Worm (Caenorhabditis elegans): ENCODE data around the gene K08D8.5.
A peak's percentile ranks its signal among the peaks of the same experiment; 100 is the strongest.

Gene K08D8.5

ce11 chrIV:12911990-12912389 lies at the start of gene K08D8.5:
TSS of gene K08D8.5 (minus strand) at chrIV:12912129.
- TF ChIP-seq lin-39 (tag; optimal IDR thresholded peaks at IDR 0.05) (no peak), fos-1 (tag; optimal IDR thresholded peaks at IDR 0.05) (peak; percentile 79), ceh-82 (tag; optimal IDR thresholded peaks at IDR 0.05) (no peak), sma-9 (GFP tag; optimal IDR thresholded peaks at IDR 0.05) (peak; percentile 51), sma-9 (tag; optimal IDR thresholded peaks at IDR 0.05) (no peak), nhr-6 (tag; optimal IDR thresholded peaks at IDR 0.05) (no peak), unc-62 (GFP tag; optimal IDR thresholded peaks at IDR 0.05) (no peak), nhr-21 (tag; optimal IDR thresholded peaks at IDR 0.05) (no peak)

ce11 chrIV:12960136-12960535 lies 48.2 kb upstream of the K08D8.5 start, which contains the start of gene F55G11.7:
TSS of gene F55G11.7 (plus strand) at chrIV:12960436.
- TF ChIP-seq unc-62 (GFP tag; optimal IDR thresholded peaks at IDR 0.05), result no peak
- no peak for TF ChIP-seq sma-3 (GFP tag; optimal IDR thresholded peaks at IDR 0.05)

- TF ChIP-seq peb-1 (tag; optimal IDR thresholded peaks at IDR 0.05), result no peak
- no peak for TF ChIP-seq elt-1 (tag; optimal IDR thresholded peaks at IDR 0.05)
- TF ChIP-seq nhr-11 (tag; optimal IDR thresholded peaks at IDR 0.05), result no peak
- no peak for TF ChIP-seq nhr-77 (tag; optimal IDR thresholded peaks at IDR 0.05)
- TF ChIP-seq ztf-4 (tag; optimal IDR thresholded peaks at IDR 0.05), result no peak
- TF ChIP-seq lsy-2 (tag; optimal IDR thresholded peaks at IDR 0.05), result no peak
- TF ChIP-seq skn-1 (tag; optimal IDR thresholded peaks at IDR 0.05), result no peak
- no peak for TF ChIP-seq crh-2 (tag; optimal IDR thresholded peaks at IDR 0.05)
- TF ChIP-seq gmeb-1 (tag; optimal IDR thresholded peaks at IDR 0.05), result no peak
- no peak for TF ChIP-seq sma-9 (GFP tag; optimal IDR thresholded peaks at IDR 0.05)
- no peak for TF ChIP-seq sma-9 (tag; optimal IDR thresholded peaks at IDR 0.05)
- TF ChIP-seq C34F6.9 (tag; optimal IDR thresholded peaks at IDR 0.05), result no peak
- TF ChIP-seq nhr-21 (tag; optimal IDR thresholded peaks at IDR 0.05), result no peak
- TF ChIP-seq blmp-1 (tag; optimal IDR thresholded peaks at IDR 0.05; ENCODE audit: insufficient read depth), result no peak
Measured at ce11 chrIV:12957730-12958129, 45.8 kb upstream of the K08D8.5 start, which contains the start of gene F55G11.6. TSS of gene F55G11.6 (plus strand) at chrIV:12958030.

- TF ChIP-seq nhr-6 (tag; optimal IDR thresholded peaks at IDR 0.05), result no peak
- TF ChIP-seq nhr-11 (tag; optimal IDR thresholded peaks at IDR 0.05), result no peak
- TF ChIP-seq Y55F3AM.14 (GFP tag; optimal IDR thresholded peaks at IDR 0.05), result no peak
- TF ChIP-seq nhr-23 (tag; optimal IDR thresholded peaks at IDR 0.05), result no peak
- TF ChIP-seq ztf-4 (tag; optimal IDR thresholded peaks at IDR 0.05), result no peak
- no peak for TF ChIP-seq snpc-4 (tag; optimal IDR thresholded peaks at IDR 0.05)
- no peak for TF ChIP-seq crh-2 (tag; optimal IDR thresholded peaks at IDR 0.05)
- TF ChIP-seq lin-39 (tag; optimal IDR thresholded peaks at IDR 0.05), result no peak
- no peak for TF ChIP-seq mdl-1 (tag; optimal IDR thresholded peaks at IDR 0.05)
- TF ChIP-seq nhr-21 (tag; optimal IDR thresholded peaks at IDR 0.05), result no peak
- no peak for TF ChIP-seq dmd-4 (tag; optimal IDR thresholded peaks at IDR 0.05)
- no peak for TF ChIP-seq skn-1 (tag; optimal IDR thresholded peaks at IDR 0.05)
- no peak for TF ChIP-seq unc-62 (GFP tag; optimal IDR thresholded peaks at IDR 0.05)
- TF ChIP-seq egl-27 (tag; optimal IDR thresholded peaks at IDR 0.05), result no peak
- TF ChIP-seq ceh-82 (tag; optimal IDR thresholded peaks at IDR 0.05), result no peak
- TF ChIP-seq nhr-25 (tag; optimal IDR thresholded peaks at IDR 0.05), result no peak
Measured at ce11 chrIV:12948470-12948869, 36.5 kb upstream of the K08D8.5 start, which contains the start of gene F55G11.10. TSS of gene F55G11.10 (plus strand) at chrIV:12948770.

- no peak for TF ChIP-seq lin-13 (GFP tag; optimal IDR thresholded peaks at IDR 0.05)
- no peak for TF ChIP-seq nhr-21 (tag; optimal IDR thresholded peaks at IDR 0.05)
- no peak for TF ChIP-seq elt-1 (tag; optimal IDR thresholded peaks at IDR 0.05)
- no peak for TF ChIP-seq F13H6.1 (tag; optimal IDR thresholded peaks at IDR 0.05)
- TF ChIP-seq unc-62 (GFP tag; optimal IDR thresholded peaks at IDR 0.05), result no peak
- TF ChIP-seq ztf-1 (GFP tag; conservative IDR thresholded peaks at IDR 0.05), result no peak
- TF ChIP-seq ZK546.5 (tag; optimal IDR thresholded peaks at IDR 0.05), result no peak
Measured at ce11 chrIV:12946488-12946887, 34.6 kb upstream of the K08D8.5 start, which contains the start of gene F55G11.1. TSS of gene F55G11.1 (minus strand) at chrIV:12946588.

- no peak for TF ChIP-seq lin-39 (tag; optimal IDR thresholded peaks at IDR 0.05)
- no peak for TF ChIP-seq alr-1 (tag; optimal IDR thresholded peaks at IDR 0.05)
- no peak for TF ChIP-seq lsy-2 (tag; optimal IDR thresholded peaks at IDR 0.05)
- TF ChIP-seq ztf-4 (tag; optimal IDR thresholded peaks at IDR 0.05), result no peak
- no peak for TF ChIP-seq lin-13 (GFP tag; optimal IDR thresholded peaks at IDR 0.05)
- no peak for TF ChIP-seq nhr-129 (tag; optimal IDR thresholded peaks at IDR 0.05)
- no peak for TF ChIP-seq egl-27 (tag; optimal IDR thresholded peaks at IDR 0.05)
- no peak for TF ChIP-seq sma-3 (GFP tag; optimal IDR thresholded peaks at IDR 0.05)
- TF ChIP-seq zag-1 (tag; optimal IDR thresholded peaks at IDR 0.05), result no peak
- no peak for TF ChIP-seq elt-1 (tag; optimal IDR thresholded peaks at IDR 0.05)
- no peak for TF ChIP-seq mab-5 (tag; optimal IDR thresholded peaks at IDR 0.05)
- no peak for TF ChIP-seq Y55F3AM.14 (GFP tag; optimal IDR thresholded peaks at IDR 0.05)
- no peak for TF ChIP-seq nhr-237 (tag; optimal IDR thresholded peaks at IDR 0.05)
Measured at ce11 chrIV:12942633-12943032, 30.7 kb upstream of the K08D8.5 start, which contains the start of gene dct-19. TSS of gene dct-19 (plus strand) at chrIV:12942933.

Measured in whole organism, L2 larva.